Fruit fly (Drosophila melanogaster) whole organism, prepupa: Measurements from ENCODE around the gene Clic.

Experiments
- Blimp-1 ChIP-seq: fragments of 200-800 bp; sonication (Bioruptor generic); optimal IDR thresholded peaks from 3 replicates; lab custom pipeline; 2017; ENCODE audit warnings: missing biosample characterization, missing genetic modification characterization, mild to moderate bottlenecking, moderate library complexity, missing genetic modification reagents
- CG11294 ChIP-seq: fragments of 200-800 bp; sonication (Bioruptor generic); IDR thresholded peaks from 2 replicates; pipeline ENCODE4 v1.3.6; 2022; ENCODE audit warnings: missing biosample characterization, missing genetic modification characterization
- CG11902 ChIP-seq: fragments of 200-800 bp; sonication (Bioruptor generic); optimal IDR thresholded peaks from 3 replicates; lab custom pipeline; 2016; ENCODE audit warnings: missing biosample characterization, missing genetic modification characterization
- CG15336 ChIP-seq: fragments of 200-800 bp; sonication (Bioruptor generic); IDR thresholded peaks from 2 replicates; pipeline ENCODE4 v1.3.6; 2022; ENCODE audit warnings: missing biosample characterization, missing genetic modification characterization
- CG1621 ChIP-seq: fragments of 200-800 bp; sonication (Bioruptor generic); optimal IDR thresholded peaks from 3 replicates; lab custom pipeline; 2018; ENCODE audit warnings: missing biosample characterization, mild to moderate bottlenecking, missing genetic modification characterization
- CG3032 ChIP-seq: fragments of 200-800 bp; optimal IDR thresholded peaks from 2 replicates; lab custom pipeline; 2019; ENCODE audit warnings: missing biosample characterization, mild to moderate bottlenecking, missing genetic modification characterization, moderate library complexity
- CG31627 ChIP-seq: fragments of 200-800 bp; sonication (Bioruptor generic); optimal IDR thresholded peaks from 3 replicates; lab custom pipeline; 2016; ENCODE audit warnings: missing biosample characterization, missing genetic modification characterization
- CG32006 ChIP-seq: fragments of 200-800 bp; sonication (Bioruptor generic); optimal IDR thresholded peaks from 3 replicates; lab custom pipeline; 2017; ENCODE audit warnings: missing biosample characterization, mild to moderate bottlenecking, missing genetic modification characterization
- CG4318 ChIP-seq: fragments of 200-800 bp; sonication (Bioruptor generic); optimal IDR thresholded peaks from 3 replicates; lab custom pipeline; 2017; ENCODE audit warnings: missing biosample characterization, mild to moderate bottlenecking, missing genetic modification characterization
- CG6163 ChIP-seq: fragments of 200-800 bp; sonication (Bioruptor generic); IDR thresholded peaks from 3 replicates; pipeline ENCODE4 v1.3.6; 2022; ENCODE audit warnings: missing biosample characterization, missing genetic modification characterization
- CG6276 ChIP-seq: fragments of 200-800 bp; sonication (Bioruptor generic); optimal IDR thresholded peaks from 2 replicates; lab custom pipeline; 2017; ENCODE audit warnings: missing biosample characterization, mild to moderate bottlenecking, missing genetic modification characterization
- CG6792 ChIP-seq: fragments of 200-800 bp; sonication (Bioruptor generic); optimal IDR thresholded peaks from 3 replicates; lab custom pipeline; 2016; ENCODE audit warnings: missing biosample characterization, missing genetic modification characterization
- CG8119 ChIP-seq: fragments of 200-800 bp; sonication (Bioruptor generic); IDR thresholded peaks from 3 replicates; pipeline ENCODE4 v1.3.6; 2022; ENCODE audit warnings: missing biosample characterization, missing genetic modification characterization
- CG8319 ChIP-seq: fragments of 200-800 bp; sonication (Bioruptor generic); optimal IDR thresholded peaks from 3 replicates; lab custom pipeline; 2016; ENCODE audit warnings: missing biosample characterization, missing genetic modification characterization
- CG8632 ChIP-seq: fragments of 200-800 bp; sonication (Bioruptor generic); optimal IDR thresholded peaks from 3 replicates; lab custom pipeline; 2016; ENCODE audit warnings: missing biosample characterization, missing genetic modification characterization
- CG9139 ChIP-seq: fragments of 200-800 bp; sonication (Bioruptor generic); optimal IDR thresholded peaks from 3 replicates; lab custom pipeline; 2017; ENCODE audit warnings: missing biosample characterization, mild to moderate bottlenecking, missing genetic modification characterization
- Eip75B ChIP-seq: fragments of 200-800 bp; sonication (Bioruptor generic); optimal IDR thresholded peaks from 3 replicates; lab custom pipeline; 2016; ENCODE audit warnings: missing biosample characterization, missing genetic modification characterization
- Eip78C ChIP-seq: fragments of 200-800 bp; sonication (Bioruptor generic); peaks from one replicate; lab custom pipeline; 2016; ENCODE audit warnings: missing biosample characterization, missing genetic modification characterization
- Ets21C ChIP-seq: fragments of 200-800 bp; sonication (Bioruptor generic); optimal IDR thresholded peaks from 3 replicates; lab custom pipeline; 2016; ENCODE audit warnings: missing biosample characterization, missing genetic modification characterization
- Ets96B ChIP-seq: fragments of 200-800 bp; optimal IDR thresholded peaks from 2 replicates; lab custom pipeline; 2019; ENCODE audit warnings: missing biosample characterization, mild to moderate bottlenecking, missing genetic modification characterization, moderate library complexity
- Gug ChIP-seq: fragments of 200-800 bp; sonication (Bioruptor generic); IDR thresholded peaks from 2 replicates; pipeline ENCODE4 v1.3.6; 2022; ENCODE audit warnings: missing biosample characterization, missing genetic modification characterization
- Hr38 ChIP-seq: sonication (Bioruptor generic); optimal IDR thresholded peaks from 2 replicates; lab custom pipeline; 2016; ENCODE audit warnings: missing biosample characterization, missing genetic modification characterization
- Hr39 ChIP-seq: fragments of 200-800 bp; sonication (Bioruptor generic); optimal IDR thresholded peaks from 2 replicates; lab custom pipeline; 2016; ENCODE audit warnings: missing biosample characterization, missing genetic modification characterization
- Hr4 ChIP-seq: fragments of 200-800 bp; sonication (Bioruptor generic); optimal IDR thresholded peaks from 3 replicates; lab custom pipeline; 2016; ENCODE audit warnings: missing biosample characterization, missing genetic modification characterization
- Met ChIP-seq: fragments of 200-800 bp; sonication (Bioruptor generic); optimal IDR thresholded peaks from 3 replicates; lab custom pipeline; 2016; ENCODE audit warnings: missing biosample characterization, missing genetic modification characterization
- OdsH ChIP-seq: fragments of 200-800 bp; sonication (Bioruptor generic); optimal IDR thresholded peaks from 3 replicates; lab custom pipeline; 2016; ENCODE audit warnings: missing biosample characterization, missing genetic modification characterization
- Smox ChIP-seq: fragments of 200-800 bp; sonication (Bioruptor generic); optimal IDR thresholded peaks from 3 replicates; lab custom pipeline; 2016; ENCODE audit warnings: missing biosample characterization, missing genetic modification characterization
- Sox14 ChIP-seq: fragments of 200-800 bp; sonication (Bioruptor generic); optimal IDR thresholded peaks from 3 replicates; lab custom pipeline; 2016; ENCODE audit warnings: missing biosample characterization, missing genetic modification characterization
- Sox15 ChIP-seq: fragments of 200-800 bp; sonication (Bioruptor generic); optimal IDR thresholded peaks from 3 replicates; lab custom pipeline; 2016; ENCODE audit warnings: missing biosample characterization, missing genetic modification characterization
- achi ChIP-seq: fragments of 200-800 bp; sonication (Bioruptor generic); optimal IDR thresholded peaks from 3 replicates; lab custom pipeline; 2016; ENCODE audit warnings: missing biosample characterization, missing genetic modification characterization
- acj6 ChIP-seq: fragments of 200-800 bp; sonication (Bioruptor generic); optimal IDR thresholded peaks from 3 replicates; lab custom pipeline; 2016; ENCODE audit warnings: missing biosample characterization, missing genetic modification characterization
- cyc ChIP-seq: fragments of 200-800 bp; sonication (Bioruptor generic); optimal IDR thresholded peaks from 3 replicates; lab custom pipeline; 2016; ENCODE audit warnings: missing biosample characterization, missing genetic modification characterization
- dac ChIP-seq: fragments of 200-800 bp; sonication (Bioruptor generic); optimal IDR thresholded peaks from 2 replicates; lab custom pipeline; 2017; ENCODE audit warnings: missing biosample characterization, mild to moderate bottlenecking, missing genetic modification characterization
- eg ChIP-seq: fragments of 200-800 bp; sonication (Bioruptor generic); IDR thresholded peaks from 3 replicates; pipeline ENCODE4 v1.3.6; 2022; ENCODE audit warnings: missing biosample characterization, missing genetic modification characterization
- esn ChIP-seq: fragments of 200-800 bp; sonication (Bioruptor generic); optimal IDR thresholded peaks from 2 replicates; lab custom pipeline; 2016; ENCODE audit warnings: missing biosample characterization, mild to moderate bottlenecking, missing genetic modification characterization, moderate library complexity
- fd59A ChIP-seq: fragments of 200-800 bp; sonication (Bioruptor generic); optimal IDR thresholded peaks from 2 replicates; lab custom pipeline; 2017; ENCODE audit warnings: missing biosample characterization, mild to moderate bottlenecking, missing genetic modification characterization, missing genetic modification reagents
- fd85E ChIP-seq: fragments of 200-800 bp; sonication (Bioruptor generic); optimal IDR thresholded peaks from 3 replicates; lab custom pipeline; 2016; ENCODE audit warnings: missing biosample characterization, missing genetic modification characterization
- fkh ChIP-seq: fragments of 200-800 bp; sonication (Bioruptor generic); optimal IDR thresholded peaks from 3 replicates; lab custom pipeline; 2017; ENCODE audit warnings: missing biosample characterization, mild to moderate bottlenecking, missing genetic modification characterization, moderate library complexity
- lz ChIP-seq: fragments of 200-800 bp; sonication (Bioruptor generic); optimal IDR thresholded peaks from 3 replicates; lab custom pipeline; 2016; ENCODE audit warnings: missing biosample characterization, missing genetic modification characterization
- salr ChIP-seq, 2 experiments: fragments of 200-800 bp; sonication (Bioruptor generic); optimal IDR thresholded peaks; 3 replicates each; lab custom pipeline; 2016 to 2018; ENCODE audit warnings: missing biosample characterization in 2 of 2, missing genetic modification characterization in 2 of 2, mild to moderate bottlenecking in 1 of 2
- spab ChIP-seq: fragments of 200-800 bp; sonication (Bioruptor generic); optimal IDR thresholded peaks from 2 replicates; lab custom pipeline; 2017; ENCODE audit warnings: missing biosample characterization, mild to moderate bottlenecking, missing genetic modification characterization, missing genetic modification reagents
- ss ChIP-seq, 2 experiments: fragments of 200-800 bp; sonication (Bioruptor generic); optimal IDR thresholded peaks; 2 replicates in 1 of 2; 3 replicates in 1 of 2; lab custom pipeline; 2017 to 2018; ENCODE audit warnings: mild to moderate bottlenecking in 2 of 2, missing biosample characterization in 2 of 2, missing genetic modification characterization in 2 of 2, moderate library complexity in 1 of 2
- svp ChIP-seq: fragments of 200-800 bp; sonication (Bioruptor generic); peaks from one replicate; lab custom pipeline; 2016; ENCODE audit warnings: missing biosample characterization, missing genetic modification characterization
- vri ChIP-seq: fragments of 200-800 bp; sonication (Bioruptor generic); optimal IDR thresholded peaks from 3 replicates; lab custom pipeline; 2016; ENCODE audit warnings: missing biosample characterization, mild to moderate bottlenecking, missing genetic modification characterization

The Clic gene

dm6 chrX:13820310-13821038 lies 1.6 kb downstream of the Clic start:
- TF ChIP-seq OdsH (GFP tag; lab: Kevin White, UChicago) = no peak
- TF ChIP-seq CG32006 = peak; percentile 12
- TF ChIP-seq Gug (GFP tag; lab: Robert Waterston, UW) = no peak
- peak; percentile 38; the same call in 2 of the 3 replicates for TF ChIP-seq CG8119 (GFP tag; lab: Robert Waterston, UW)
- no peak for TF ChIP-seq Ets21C (GFP tag; lab: Kevin White, UChicago)
- no peak for TF ChIP-seq CG11902 (GFP tag; lab: Kevin White, UChicago)
- TF ChIP-seq fd59A (GFP tag; lab: Kevin White, UChicago) = no peak
- no peak for TF ChIP-seq eg (GFP tag; lab: Robert Waterston, UW)
- TF ChIP-seq Hr38 (GFP tag; lab: Kevin White, UChicago) = no peak
- no peak for TF ChIP-seq Sox15 (GFP tag; lab: Kevin White, UChicago)
- TF ChIP-seq CG6276 = peak; percentile 20
- TF ChIP-seq Sox14 = no peak
- TF ChIP-seq svp (GFP tag; lab: Kevin White, UChicago) = peak; percentile 63
- no peak for TF ChIP-seq vri (GFP tag; lab: Kevin White, UChicago)
- no peak for TF ChIP-seq Blimp-1 (GFP tag; lab: Kevin White, UChicago)
- no peak for TF ChIP-seq dac (GFP tag; lab: Kevin White, UChicago)
- TF ChIP-seq spab (GFP tag; lab: Kevin White, UChicago) = no peak
- TF ChIP-seq CG11294 (GFP tag; lab: Robert Waterston, UW) = no peak
- no peak for TF ChIP-seq CG8319 (GFP tag; lab: Kevin White, UChicago)
- TF ChIP-seq fkh = peak; percentile 71
- TF ChIP-seq Eip78C (GFP tag; lab: Kevin White, UChicago) = peak; percentile 58
- TF ChIP-seq Ets96B (tag; lab: Kevin White, UChicago) = no peak
- TF ChIP-seq Met (GFP tag; lab: Kevin White, UChicago) = no peak
- no peak for TF ChIP-seq achi (GFP tag; lab: Kevin White, UChicago)
- TF ChIP-seq Hr4 = no peak
- no peak for TF ChIP-seq Smox
- no peak for TF ChIP-seq Eip75B (GFP tag; lab: Kevin White, UChicago)
- no peak for TF ChIP-seq CG1621
- TF ChIP-seq CG3032 (tag; lab: Kevin White, UChicago) = no peak
- no peak for TF ChIP-seq fd85E
- TF ChIP-seq esn (GFP tag; lab: Kevin White, UChicago) = no peak
- no peak for TF ChIP-seq salr (GFP tag; optimal IDR thresholded peaks at IDR 0.05; lab: Kevin White, UChicago)
- no peak for TF ChIP-seq ss (GFP tag; optimal IDR thresholded peaks at IDR 0.05; lab: Kevin White, UChicago)

dm6 chrX:13819682-13820081 lies 2.4 kb downstream of the Clic start:
- TF ChIP-seq CG8632 (GFP tag; lab: Kevin White, UChicago) = no peak
- TF ChIP-seq CG31627 (GFP tag; lab: Kevin White, UChicago) = no peak
- TF ChIP-seq CG4318 (GFP tag; lab: Kevin White, UChicago) = no peak
- TF ChIP-seq CG6276 = no peak
- TF ChIP-seq Ets21C (GFP tag; lab: Kevin White, UChicago) = no peak
- TF ChIP-seq lz (GFP tag; lab: Kevin White, UChicago) = no peak
- no peak for TF ChIP-seq cyc (GFP tag; lab: Kevin White, UChicago)
- TF ChIP-seq Blimp-1 (GFP tag; lab: Kevin White, UChicago) = peak; percentile 71
- TF ChIP-seq CG32006 = no peak
- TF ChIP-seq acj6 (GFP tag; lab: Kevin White, UChicago) = no peak
- TF ChIP-seq CG15336 (GFP tag; lab: Robert Waterston, UW) = peak; percentile 6; the same call in 1 of the 2 replicates
- no peak for TF ChIP-seq CG6163 (GFP tag; lab: Robert Waterston, UW)
- no peak for TF ChIP-seq OdsH (GFP tag; lab: Kevin White, UChicago)
- no peak for TF ChIP-seq CG6792 (GFP tag; lab: Kevin White, UChicago)
- TF ChIP-seq fd59A (GFP tag; lab: Kevin White, UChicago) = no peak
- TF ChIP-seq Sox15 (GFP tag; lab: Kevin White, UChicago) = no peak
- no peak for TF ChIP-seq Hr39 (GFP tag; lab: Kevin White, UChicago)
- no peak for TF ChIP-seq CG9139
- TF ChIP-seq, all 60 proteins: peak for 2
